Fruit fly (Drosophila melanogaster) S2 (cell line): ENCODE data around the gene LKRSDH.

Experiments used
- CG8478 ChIP-seq: fragments of >200 bp; optimal IDR thresholded peaks from 2 replicates; lab custom pipeline; 2018
- CTCF ChIP-seq, 2 experiments: fragments of >200 bp; optimal IDR thresholded peaks; 2 replicates each; lab custom pipeline; 2018

DNA sequence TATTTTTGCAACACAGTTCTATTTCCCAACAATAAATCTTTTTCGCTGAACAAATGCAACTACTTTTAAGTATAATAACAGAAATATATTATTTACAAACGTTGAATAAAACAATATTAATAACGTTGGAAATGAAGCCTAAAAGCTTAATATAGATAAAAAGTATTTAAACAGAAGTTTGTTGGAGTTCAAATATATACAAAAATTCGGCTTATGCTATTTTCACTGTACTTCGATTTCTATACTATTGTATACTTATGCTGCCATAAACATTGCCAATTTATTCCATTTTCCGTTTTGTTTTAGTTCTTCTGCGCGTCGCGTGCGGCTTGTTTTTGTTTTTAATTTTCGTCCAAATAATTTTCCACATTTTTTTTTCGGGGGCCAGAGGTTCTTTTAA, 25.1 kb upstream of the LKRSDH start, which contains the start of gene CG7115:
- no peak for TF ChIP-seq CG8478 (lab: Kevin White, UChicago)
- TF ChIP-seq CTCF (optimal IDR thresholded peaks at IDR 0.05; lab: Kevin White, UChicago): no peak
